Worm (Caenorhabditis elegans) whole organism, mixed stage, embryonic: ENCODE data around the gene ZC21.8.

Source experiments
- elt-3 ChIP-seq: fragments of 150-350 bp; optimal IDR thresholded peaks from 2 replicates; lab custom pipeline; 2014; ENCODE audit warnings: missing biosample characterization, missing genetic modification characterization
- lin-13 ChIP-seq: fragments of 150-350 bp; optimal IDR thresholded peaks from 2 replicates; lab custom pipeline; 2014; ENCODE audit warnings: missing biosample characterization, missing genetic modification characterization
- lsy-2 ChIP-seq: fragments of 150-350 bp; optimal IDR thresholded peaks from 2 replicates; lab custom pipeline; 2014; ENCODE audit warnings: missing biosample characterization, missing genetic modification characterization
- nhr-12 ChIP-seq: fragments of 150-350 bp; optimal IDR thresholded peaks from 2 replicates; lab custom pipeline; 2014; ENCODE audit warnings: missing biosample characterization, missing genetic modification characterization
- nhr-237 ChIP-seq: fragments of 150-350 bp; optimal IDR thresholded peaks from 2 replicates; lab custom pipeline; 2014; ENCODE audit warnings: missing biosample characterization, missing genetic modification characterization
- nhr-76 ChIP-seq: sonication (generic microtip); optimal IDR thresholded peaks from 2 replicates; lab custom pipeline; 2017; ENCODE audit warnings: missing biosample characterization, missing genetic modification characterization
- pha-4 ChIP-seq: fragments of 150-350 bp; optimal IDR thresholded peaks from 2 replicates; lab custom pipeline; 2018; ENCODE audit warnings: missing biosample characterization, missing genetic modification reagents, missing genetic modification characterization
- unc-39 ChIP-seq: fragments of 150-350 bp; optimal IDR thresholded peaks from 2 replicates; lab custom pipeline; 2014; ENCODE audit warnings: missing biosample characterization, missing genetic modification characterization
- unc-62 ChIP-seq: fragments of 150-350 bp; optimal IDR thresholded peaks from 2 replicates; lab custom pipeline; 2014; ENCODE audit warnings: missing biosample characterization, missing genetic modification reagents, missing genetic modification characterization
- zip-8 ChIP-seq: fragments of 150-350 bp; optimal IDR thresholded peaks from 2 replicates; lab custom pipeline; 2014; ENCODE audit warnings: missing biosample characterization, missing genetic modification characterization

ce11 chrIII:8506348-8506747 is 13.4 kb downstream of the ZC21.8 start:
- no peak for TF ChIP-seq nhr-237
- no peak for TF ChIP-seq zip-8 (tag; lab: Kevin White, UChicago)
- TF ChIP-seq nhr-12 (tag; lab: Kevin White, UChicago), result no peak
- no peak for TF ChIP-seq unc-62 (GFP tag; lab: Kevin White, UChicago)
- TF ChIP-seq lin-13 (tag; lab: Kevin White, UChicago), result no peak
- TF ChIP-seq elt-3 (tag; lab: Kevin White, UChicago), result no peak
- TF ChIP-seq unc-39 (tag; lab: Kevin White, UChicago), result no peak
- TF ChIP-seq pha-4, result no peak
- no peak for TF ChIP-seq lsy-2
- TF ChIP-seq nhr-76, result no peak
